Fruit fly (Drosophila melanogaster) whole organism, embryonic: ENCODE data around the gene Srr.
A peak's percentile ranks its signal among the peaks of the same experiment; 100 is the strongest.

Source experiments
- Bdp1 ChIP-seq: fragments of 200-800 bp; sonication (Bioruptor generic); optimal IDR thresholded peaks from 3 replicates; lab custom pipeline; 2016; ENCODE audit warnings: missing biosample characterization, missing genetic modification characterization
- C15 ChIP-seq: fragments of 200-800 bp; sonication (Bioruptor generic); IDR thresholded peaks from 3 replicates; pipeline ENCODE4 v1.3.6; 2022; ENCODE audit warnings: missing biosample characterization, missing genetic modification characterization
- CG1024 ChIP-seq: fragments of 200-800 bp; sonication (Bioruptor generic); IDR thresholded peaks from 2 replicates; pipeline ENCODE4 v1.3.6; 2022; ENCODE audit warnings: missing biosample characterization, missing genetic modification characterization
- CG10543 ChIP-seq: fragments of 200-800 bp; sonication (Bioruptor generic); optimal IDR thresholded peaks from 3 replicates; lab custom pipeline; 2017; ENCODE audit warnings: missing biosample characterization, mild to moderate bottlenecking, missing genetic modification characterization, moderate library complexity
- CG11560 ChIP-seq: fragments of 200-800 bp; sonication (Bioruptor generic); IDR thresholded peaks from 3 replicates; pipeline ENCODE4 v1.3.6; 2022; ENCODE audit warnings: missing biosample characterization, missing genetic modification characterization
- CG13624 ChIP-seq: fragments of 200-800 bp; sonication (Bioruptor generic); optimal IDR thresholded peaks from 2 replicates; lab custom pipeline; 2016; ENCODE audit warnings: missing biosample characterization, missing genetic modification characterization
- CG15073 ChIP-seq: fragments of 200-800 bp; sonication (Bioruptor generic); optimal IDR thresholded peaks from 2 replicates; lab custom pipeline; 2016; ENCODE audit warnings: missing biosample characterization, missing genetic modification characterization
- CG15601 ChIP-seq: fragments of 200-800 bp; sonication (Bioruptor generic); optimal IDR thresholded peaks from 3 replicates; lab custom pipeline; 2019; ENCODE audit warnings: missing biosample characterization, mild to moderate bottlenecking, missing genetic modification characterization, moderate library complexity
- CG16813 ChIP-seq: fragments of 200-800 bp; sonication (Bioruptor generic); IDR thresholded peaks from 3 replicates; pipeline ENCODE4 v1.3.6; 2022; ENCODE audit warnings: missing biosample characterization, missing genetic modification characterization; ENCODE audit not compliant: partially characterized antibody
- CG17359 ChIP-seq: fragments of 200-800 bp; sonication (Bioruptor generic); optimal IDR thresholded peaks from 3 replicates; lab custom pipeline; 2018; ENCODE audit warnings: missing biosample characterization, mild to moderate bottlenecking, missing genetic modification characterization, moderate library complexity
- CG17829 ChIP-seq: fragments of 200-800 bp; optimal IDR thresholded peaks from 2 replicates; lab custom pipeline; 2019; ENCODE audit warnings: missing biosample characterization, mild to moderate bottlenecking, missing genetic modification characterization, moderate library complexity
- CG17912 ChIP-seq: fragments of 200-800 bp; sonication (Bioruptor generic); optimal IDR thresholded peaks from 2 replicates; lab custom pipeline; 2018; ENCODE audit warnings: missing biosample characterization, mild to moderate bottlenecking, missing genetic modification characterization
- CG1792 ChIP-seq: fragments of 200-800 bp; sonication (Bioruptor generic); optimal IDR thresholded peaks from 2 replicates; lab custom pipeline; 2016; ENCODE audit warnings: missing biosample characterization, missing genetic modification characterization
- CG3726 ChIP-seq: fragments of 200-800 bp; sonication (Bioruptor generic); IDR thresholded peaks from 3 replicates; pipeline ENCODE4, ENCODE4 v1.3.6; 2022; ENCODE audit warnings: missing biosample characterization, missing genetic modification characterization
- CG3838 ChIP-seq: fragments of 200-800 bp; sonication (Bioruptor generic); optimal IDR thresholded peaks from 3 replicates; lab custom pipeline; 2016; ENCODE audit warnings: missing biosample characterization, missing genetic modification characterization
- CG43689 ChIP-seq: fragments of 200-800 bp; sonication (Bioruptor generic); IDR thresholded peaks from 2 replicates; pipeline ENCODE4 v1.3.6; 2022; ENCODE audit warnings: missing biosample characterization, missing genetic modification characterization
- CG4404 ChIP-seq: fragments of 200-800 bp; sonication (Bioruptor generic); IDR thresholded peaks from 2 replicates; pipeline ENCODE4 v1.3.6; 2022; ENCODE audit warnings: missing biosample characterization, missing genetic modification characterization
- CG4707 ChIP-seq: fragments of 200-800 bp; sonication (Bioruptor generic); optimal IDR thresholded peaks from 2 replicates; lab custom pipeline; 2018; ENCODE audit warnings: missing biosample characterization, mild to moderate bottlenecking, missing genetic modification characterization, moderate library complexity
- CG6813 ChIP-seq: fragments of 200-800 bp; sonication (Bioruptor generic); optimal IDR thresholded peaks from 2 replicates; lab custom pipeline; 2017; ENCODE audit warnings: missing biosample characterization, missing genetic modification characterization, mild to moderate bottlenecking, moderate library complexity, missing genetic modification reagents
- CG7556 ChIP-seq: fragments of 200-800 bp; sonication (Bioruptor generic); optimal IDR thresholded peaks from 2 replicates; lab custom pipeline; 2017; ENCODE audit warnings: missing biosample characterization, mild to moderate bottlenecking, missing genetic modification characterization
- CG7963 ChIP-seq: fragments of 200-800 bp; sonication (Bioruptor generic); IDR thresholded peaks from 3 replicates; pipeline ENCODE4 v1.3.6; 2022; ENCODE audit warnings: missing biosample characterization, missing genetic modification characterization; ENCODE audit not compliant: partially characterized antibody
- CG9437 ChIP-seq: fragments of 200-800 bp; sonication (Bioruptor generic); optimal IDR thresholded peaks from 2 replicates; lab custom pipeline; 2018; ENCODE audit warnings: missing biosample characterization, mild to moderate bottlenecking, missing genetic modification characterization
- Dad ChIP-seq: fragments of 200-800 bp; sonication (Bioruptor generic); optimal IDR thresholded peaks from 3 replicates; lab custom pipeline; 2016; ENCODE audit warnings: missing biosample characterization, missing genetic modification characterization
- Dref ChIP-seq: fragments of 200-800 bp; sonication (Bioruptor generic); IDR thresholded peaks from 2 replicates; pipeline ENCODE4 v1.3.6; 2022; ENCODE audit warnings: missing biosample characterization, missing genetic modification characterization
- Gsc ChIP-seq: fragments of 200-800 bp; sonication (Bioruptor generic); IDR thresholded peaks from 2 replicates; pipeline ENCODE4 v1.3.6; 2022; ENCODE audit warnings: missing biosample characterization, missing genetic modification characterization
- Kr ChIP-seq: fragments of 200-800 bp; sonication (Bioruptor generic); optimal IDR thresholded peaks from 2 replicates; lab custom pipeline; 2017; ENCODE audit warnings: missing biosample characterization, mild to moderate bottlenecking, missing genetic modification characterization
- Max ChIP-seq: fragments of 200-800 bp; sonication (Bioruptor generic); optimal IDR thresholded peaks from 2 replicates; lab custom pipeline; 2016; ENCODE audit warnings: missing biosample characterization, mild to moderate bottlenecking, missing genetic modification characterization
- NK7.1 ChIP-seq: fragments of 200-800 bp; sonication (Bioruptor generic); optimal IDR thresholded peaks from 3 replicates; lab custom pipeline; 2016; ENCODE audit warnings: missing biosample characterization, missing genetic modification characterization
- PHDP ChIP-seq: fragments of 200-800 bp; sonication (Bioruptor generic); optimal IDR thresholded peaks from 3 replicates; lab custom pipeline; 2018; ENCODE audit warnings: missing biosample characterization, mild to moderate bottlenecking, missing genetic modification characterization, moderate library complexity
- Poxn ChIP-seq: fragments of 200-800 bp; sonication (Bioruptor generic); IDR thresholded peaks from 2 replicates; pipeline ENCODE4 v1.3.6; 2022; ENCODE audit warnings: missing biosample characterization, missing genetic modification characterization
- Rx ChIP-seq: fragments of 200-800 bp; sonication (Bioruptor generic); IDR thresholded peaks from 2 replicates; pipeline ENCODE4 v1.3.6; 2022; ENCODE audit warnings: missing biosample characterization, missing genetic modification characterization
- Sry-β ChIP-seq: fragments of 200-800 bp; sonication (Bioruptor generic); optimal IDR thresholded peaks from 2 replicates; lab custom pipeline; 2018; ENCODE audit warnings: missing biosample characterization, mild to moderate bottlenecking, missing genetic modification characterization, moderate library complexity
- TFAM ChIP-seq: fragments of 200-800 bp; sonication (Bioruptor generic); optimal IDR thresholded peaks from 2 replicates; lab custom pipeline; 2017; ENCODE audit warnings: missing biosample characterization, missing genetic modification characterization, inconsistent platforms
- Usf ChIP-seq: fragments of 200-800 bp; sonication (Bioruptor generic); optimal IDR thresholded peaks from 2 replicates; lab custom pipeline; 2017; ENCODE audit warnings: missing genotype, missing biosample characterization, missing genetic modification characterization
- chn ChIP-seq: fragments of 200-800 bp; sonication (Bioruptor generic); optimal IDR thresholded peaks from 2 replicates; lab custom pipeline; 2016; ENCODE audit warnings: missing biosample characterization, missing genetic modification characterization
- dmrt11E ChIP-seq: fragments of 200-800 bp; sonication (Bioruptor generic); optimal IDR thresholded peaks from 3 replicates; lab custom pipeline; 2018; ENCODE audit warnings: missing biosample characterization, mild to moderate bottlenecking, missing genetic modification characterization, moderate library complexity
- dmrt99B ChIP-seq: fragments of 200-800 bp; sonication (Bioruptor generic); optimal IDR thresholded peaks from 2 replicates; lab custom pipeline; 2018; ENCODE audit warnings: missing biosample characterization, mild to moderate bottlenecking, missing genetic modification characterization, moderate library complexity
- ems ChIP-seq: fragments of 200-800 bp; sonication (Bioruptor generic); optimal IDR thresholded peaks from 3 replicates; lab custom pipeline; 2016; ENCODE audit warnings: missing biosample characterization, missing genetic modification characterization
- fd64A ChIP-seq: fragments of 200-800 bp; sonication (Bioruptor generic); optimal IDR thresholded peaks from 3 replicates; lab custom pipeline; 2018; ENCODE audit warnings: missing biosample characterization, mild to moderate bottlenecking, missing genetic modification characterization
- gsb-n ChIP-seq: fragments of 200-800 bp; sonication (Bioruptor generic); optimal IDR thresholded peaks from 3 replicates; lab custom pipeline; 2018; ENCODE audit warnings: missing biosample characterization, mild to moderate bottlenecking, missing genetic modification characterization
- jigr1 ChIP-seq: fragments of 200-800 bp; sonication (Bioruptor generic); IDR thresholded peaks from 3 replicates; pipeline ENCODE4 v1.3.6; 2022; ENCODE audit warnings: missing biosample characterization, missing genetic modification characterization
- lbe ChIP-seq: fragments of 200-800 bp; sonication (Bioruptor generic); optimal IDR thresholded peaks from 2 replicates; lab custom pipeline; 2016; ENCODE audit warnings: missing biosample characterization, mild to moderate bottlenecking, missing genetic modification characterization
- nau ChIP-seq: fragments of 200-800 bp; sonication (Bioruptor generic); optimal IDR thresholded peaks from 3 replicates; lab custom pipeline; 2017; ENCODE audit warnings: missing biosample characterization, mild to moderate bottlenecking, missing genetic modification characterization, missing genetic modification reagents
- nom ChIP-seq: fragments of 200-800 bp; sonication (Bioruptor generic); optimal IDR thresholded peaks from 2 replicates; lab custom pipeline; 2017; ENCODE audit warnings: missing biosample characterization, missing genetic modification characterization, mild to moderate bottlenecking, moderate library complexity, missing genetic modification reagents
- pnt ChIP-seq: fragments of 200-800 bp; sonication (Bioruptor generic); optimal IDR thresholded peaks from 3 replicates; lab custom pipeline; 2016; ENCODE audit warnings: missing biosample characterization, missing genetic modification characterization
- pzg ChIP-seq: fragments of 200-800 bp; sonication (Bioruptor generic); optimal IDR thresholded peaks from 3 replicates; lab custom pipeline; 2018; ENCODE audit warnings: missing biosample characterization, mild to moderate bottlenecking, missing genetic modification characterization, moderate library complexity
- trh ChIP-seq: fragments of 200-800 bp; sonication (Bioruptor generic); optimal IDR thresholded peaks from 2 replicates; lab custom pipeline; 2016; ENCODE audit warnings: missing biosample characterization, missing genetic modification characterization
- tup ChIP-seq: fragments of 200-800 bp; sonication (Bioruptor generic); optimal IDR thresholded peaks from 2 replicates; lab custom pipeline; 2016; ENCODE audit warnings: missing biosample characterization, mild to moderate bottlenecking, missing genetic modification characterization, moderate library complexity
- z ChIP-seq: fragments of 200-800 bp; sonication (Bioruptor generic); IDR thresholded peaks from 3 replicates; pipeline ENCODE4 v1.3.6; 2022; ENCODE audit warnings: missing biosample characterization, missing genetic modification characterization
- zfh1 ChIP-seq: fragments of 200-800 bp; sonication (Bioruptor generic); IDR thresholded peaks from 3 replicates; pipeline ENCODE4 v1.3.6; 2022; ENCODE audit warnings: missing biosample characterization, missing genetic modification characterization

Srr gene

DNA sequence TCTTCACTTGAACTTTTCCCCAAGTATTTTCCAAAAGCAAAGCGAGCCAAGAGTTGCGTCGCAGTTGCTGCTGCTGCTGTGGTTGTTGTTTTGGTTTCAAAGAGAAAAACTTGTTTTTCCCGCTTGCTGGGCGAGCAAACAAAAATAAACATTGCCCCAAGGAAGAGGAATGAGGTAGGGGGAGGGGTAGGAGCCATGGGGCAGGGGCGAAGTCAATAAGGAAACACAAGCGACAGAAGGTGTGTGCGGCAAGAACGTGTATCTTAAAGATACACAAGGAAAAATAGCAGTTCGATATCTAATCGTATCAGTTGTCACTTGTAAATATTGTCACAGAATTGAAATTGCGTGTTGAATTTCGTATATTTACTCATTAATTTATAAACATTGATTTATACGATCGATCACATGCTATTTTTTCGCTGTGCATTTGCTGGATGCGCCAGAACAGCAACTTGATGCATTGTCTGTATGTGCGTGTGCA is 28.4 kb downstream of the Srr start (continued):
- TF ChIP-seq Kr (GFP tag; lab: Kevin White, UChicago), result peak; percentile 87
- TF ChIP-seq chn (GFP tag; lab: Kevin White, UChicago), result peak; percentile 33
- TF ChIP-seq pnt (GFP tag; lab: Kevin White, UChicago), result peak; percentile 46
- peak; percentile 3 for TF ChIP-seq trh
- no peak for TF ChIP-seq jigr1
- TF ChIP-seq CG7556 (GFP tag; lab: Kevin White, UChicago), result peak; percentile 66
- peak; percentile 48 for TF ChIP-seq TFAM (GFP tag; lab: Kevin White, UChicago)
- peak; percentile 13 for TF ChIP-seq CG15073 (GFP tag; lab: Kevin White, UChicago)
- TF ChIP-seq CG3838, result peak; percentile 15
- no peak for TF ChIP-seq CG16813 (GFP tag; lab: Robert Waterston, UW)
- peak; percentile 37 for TF ChIP-seq ems (GFP tag; lab: Kevin White, UChicago)
- peak; percentile 91 for TF ChIP-seq dmrt11E
- TF ChIP-seq fd64A (GFP tag; lab: Kevin White, UChicago), result peak; percentile 89
- TF ChIP-seq nau (GFP tag; lab: Kevin White, UChicago), result peak; percentile 65
- 0 out of 2 replicates have a peak, but pooled peaks have one; percentile 38 for TF ChIP-seq CG1024 (GFP tag; lab: Robert Waterston, UW)
- TF ChIP-seq CG1792 (GFP tag; lab: Kevin White, UChicago), result no peak
- no peak for TF ChIP-seq CG10543
- peak; percentile 46; the same call in 1 of the 2 replicates for TF ChIP-seq CG4404 (GFP tag; lab: Robert Waterston, UW)
- no peak for TF ChIP-seq CG13624
- TF ChIP-seq Sry-β (GFP tag; lab: Kevin White, UChicago), result peak; percentile 33
- no peak for TF ChIP-seq Gsc (GFP tag; lab: Robert Waterston, UW)
- peak; percentile 84 for TF ChIP-seq CG17829 (tag; lab: Kevin White, UChicago)
- TF ChIP-seq Poxn (GFP tag; lab: Robert Waterston, UW), result no peak
- TF ChIP-seq Max (GFP tag; lab: Kevin White, UChicago), result peak; percentile 26
- TF ChIP-seq CG4707 (GFP tag; lab: Kevin White, UChicago), result peak; percentile 61
- peak; percentile 17 for TF ChIP-seq Dad (GFP tag; lab: Kevin White, UChicago)
- peak; percentile 82 for TF ChIP-seq CG15601 (tag; lab: Kevin White, UChicago)
- TF ChIP-seq lbe (GFP tag; lab: Kevin White, UChicago), result peak; percentile 90
- peak; percentile 44 for TF ChIP-seq tup (GFP tag; lab: Kevin White, UChicago)
- no peak for TF ChIP-seq CG7963 (GFP tag; lab: Robert Waterston, UW)
- TF ChIP-seq CG11560, result no peak
- no peak for TF ChIP-seq pzg
- TF ChIP-seq CG9437 (GFP tag; lab: Kevin White, UChicago), result peak; percentile 34
- no peak for TF ChIP-seq CG43689 (GFP tag; lab: Robert Waterston, UW)
- TF ChIP-seq zfh1, result peak; percentile 76
- 0 out of 3 replicates have a peak, but pooled peaks have one; percentile 6 for TF ChIP-seq C15 (GFP tag; lab: Robert Waterston, UW)
- peak; percentile 33 for TF ChIP-seq Bdp1
- peak; percentile 79 for TF ChIP-seq PHDP (tag; lab: Kevin White, UChicago)
- TF ChIP-seq CG17359, result peak; percentile 82
- peak; percentile 36; the same call in 1 of the 2 replicates for TF ChIP-seq Rx (GFP tag; lab: Robert Waterston, UW)
- TF ChIP-seq z, result peak; percentile 62; the same call in 2 of the 3 replicates
- peak; percentile 85 for TF ChIP-seq CG6813
- TF ChIP-seq NK7.1 (GFP tag; lab: Kevin White, UChicago), result peak; percentile 0
- TF ChIP-seq gsb-n, result peak; percentile 80
- TF ChIP-seq CG3726 (GFP tag; lab: Robert Waterston, UW), result peak; percentile 77; the same call in 2 of the 3 replicates
- no peak for TF ChIP-seq Dref (GFP tag; lab: Robert Waterston, UW)
- TF ChIP-seq dmrt99B (tag; lab: Kevin White, UChicago), result peak; percentile 70
- no peak for TF ChIP-seq CG17912 (GFP tag; lab: Kevin White, UChicago)
- TF ChIP-seq nom (GFP tag; lab: Kevin White, UChicago), result peak; percentile 93
- peak; percentile 21 for TF ChIP-seq Usf
